Fruit fly (Drosophila melanogaster) whole organism, embryonic: ENCODE data around the gene CG15553.
A peak's percentile ranks its signal among the peaks of the same experiment; 100 is the strongest.

Experiments
- Bteb2 ChIP-seq: fragments of 200-800 bp; sonication (Bioruptor generic); optimal IDR thresholded peaks from 2 replicates; lab custom pipeline; 2016; ENCODE audit warnings: missing biosample characterization, missing genetic modification characterization
- CG10147 ChIP-seq: fragments of 200-800 bp; sonication (Bioruptor generic); optimal IDR thresholded peaks from 2 replicates; lab custom pipeline; 2019; ENCODE audit warnings: missing biosample characterization, mild to moderate bottlenecking, missing genetic modification characterization, moderate library complexity
- CG11398 ChIP-seq: fragments of 200-800 bp; sonication (Bioruptor generic); optimal IDR thresholded peaks from 2 replicates; lab custom pipeline; 2016; ENCODE audit warnings: missing biosample characterization, missing genetic modification characterization
- CG12071 ChIP-seq: fragments of 200-800 bp; sonication (Bioruptor generic); optimal IDR thresholded peaks from 3 replicates; lab custom pipeline; 2018; ENCODE audit warnings: missing biosample characterization, mild to moderate bottlenecking, missing genetic modification characterization
- CG13123 ChIP-seq: fragments of 200-800 bp; sonication (Bioruptor generic); optimal IDR thresholded peaks from 2 replicates; lab custom pipeline; 2016; ENCODE audit warnings: missing biosample characterization, missing genetic modification characterization
- CG13775 ChIP-seq: fragments of 200-800 bp; sonication (Bioruptor generic); optimal IDR thresholded peaks from 3 replicates; lab custom pipeline; 2017; ENCODE audit warnings: missing biosample characterization, mild to moderate bottlenecking, missing genetic modification characterization
- CG15011 ChIP-seq: fragments of 200-800 bp; sonication (Bioruptor generic); optimal IDR thresholded peaks from 3 replicates; lab custom pipeline; 2018; ENCODE audit warnings: missing biosample characterization, mild to moderate bottlenecking, missing genetic modification characterization
- CG15479 ChIP-seq: fragments of 200-800 bp; sonication (Bioruptor generic); optimal IDR thresholded peaks from 3 replicates; lab custom pipeline; 2019; ENCODE audit warnings: missing biosample characterization, mild to moderate bottlenecking, missing genetic modification characterization, moderate library complexity
- CG15514 ChIP-seq: fragments of 200-800 bp; sonication (Bioruptor generic); optimal IDR thresholded peaks from 3 replicates; lab custom pipeline; 2017; ENCODE audit warnings: missing biosample characterization, missing genetic modification characterization, mild to moderate bottlenecking, moderate library complexity, missing genetic modification reagents
- CG2889 ChIP-seq: fragments of 200-800 bp; sonication (Bioruptor generic); IDR thresholded peaks from 3 replicates; pipeline ENCODE4 v1.3.6; 2022; ENCODE audit warnings: missing biosample characterization, missing genetic modification characterization
- CG31224 ChIP-seq: fragments of 200-800 bp; sonication (Bioruptor generic); IDR thresholded peaks from 2 replicates; pipeline ENCODE4 v1.3.6; 2022; ENCODE audit warnings: missing biosample characterization, missing genetic modification characterization
- CG3163 ChIP-seq: fragments of 200-800 bp; sonication (Bioruptor generic); optimal IDR thresholded peaks from 3 replicates; lab custom pipeline; 2016; ENCODE audit warnings: missing biosample characterization, missing genetic modification characterization
- CG3995 ChIP-seq: fragments of 200-800 bp; sonication (Bioruptor generic); optimal IDR thresholded peaks from 3 replicates; lab custom pipeline; 2016; ENCODE audit warnings: missing biosample characterization, missing genetic modification characterization
- CG4707 ChIP-seq: fragments of 200-800 bp; sonication (Bioruptor generic); optimal IDR thresholded peaks from 2 replicates; lab custom pipeline; 2018; ENCODE audit warnings: missing biosample characterization, mild to moderate bottlenecking, missing genetic modification characterization, moderate library complexity
- CG6654 ChIP-seq: fragments of 200-800 bp; sonication (Bioruptor generic); optimal IDR thresholded peaks from 2 replicates; lab custom pipeline; 2017; ENCODE audit warnings: missing biosample characterization, mild to moderate bottlenecking, missing genetic modification characterization
- CG6813 ChIP-seq: fragments of 200-800 bp; sonication (Bioruptor generic); optimal IDR thresholded peaks from 2 replicates; lab custom pipeline; 2017; ENCODE audit warnings: missing biosample characterization, missing genetic modification characterization, mild to moderate bottlenecking, moderate library complexity, missing genetic modification reagents
- CG7839 ChIP-seq: fragments of 200-800 bp; sonication (Bioruptor generic); optimal IDR thresholded peaks from 3 replicates; lab custom pipeline; 2018; ENCODE audit warnings: missing biosample characterization, mild to moderate bottlenecking, missing genetic modification characterization, moderate library complexity
- CG7987 ChIP-seq: fragments of 200-800 bp; sonication (Bioruptor generic); optimal IDR thresholded peaks from 2 replicates; lab custom pipeline; 2018; ENCODE audit warnings: missing biosample characterization, mild to moderate bottlenecking, missing genetic modification characterization, moderate library complexity
- CG8359 ChIP-seq: fragments of 200-800 bp; sonication (Bioruptor generic); optimal IDR thresholded peaks from 2 replicates; lab custom pipeline; 2017; ENCODE audit warnings: missing biosample characterization, mild to moderate bottlenecking, missing genetic modification characterization, borderline replicate concordance
- Doc3 ChIP-seq: fragments of 200-800 bp; sonication (Bioruptor generic); IDR thresholded peaks from 3 replicates; pipeline ENCODE4 v1.3.6; 2022; ENCODE audit warnings: missing biosample characterization, missing genetic modification characterization; ENCODE audit not compliant: partially characterized antibody
- Dref ChIP-seq: fragments of 200-800 bp; sonication (Bioruptor generic); IDR thresholded peaks from 2 replicates; pipeline ENCODE4 v1.3.6; 2022; ENCODE audit warnings: missing biosample characterization, missing genetic modification characterization
- H15 ChIP-seq: fragments of 200-800 bp; sonication (Bioruptor generic); IDR thresholded peaks from 3 replicates; pipeline ENCODE4 v1.3.6; 2022; ENCODE audit warnings: missing biosample characterization, missing genetic modification characterization
- HLH4C ChIP-seq: fragments of 200-800 bp; sonication (Bioruptor generic); IDR thresholded peaks from 3 replicates; pipeline ENCODE4 v1.3.6; 2022; ENCODE audit warnings: missing biosample characterization, missing genetic modification characterization; ENCODE audit not compliant: partially characterized antibody
- Max ChIP-seq: fragments of 200-800 bp; sonication (Bioruptor generic); optimal IDR thresholded peaks from 2 replicates; lab custom pipeline; 2016; ENCODE audit warnings: missing biosample characterization, mild to moderate bottlenecking, missing genetic modification characterization
- Myb ChIP-seq: fragments of 200-800 bp; sonication (Bioruptor generic); optimal IDR thresholded peaks from 2 replicates; lab custom pipeline; 2016; ENCODE audit warnings: missing biosample characterization, missing genetic modification characterization
- Ravus ChIP-seq: fragments of 200-800 bp; sonication (Bioruptor generic); IDR thresholded peaks from 2 replicates; pipeline ENCODE4 v1.3.6; 2022; ENCODE audit warnings: missing biosample characterization, missing genetic modification characterization
- Spps ChIP-seq: fragments of 200-800 bp; sonication (Bioruptor generic); optimal IDR thresholded peaks from 2 replicates; lab custom pipeline; 2018; ENCODE audit warnings: missing biosample characterization, mild to moderate bottlenecking, missing genetic modification characterization
- Ssrp ChIP-seq: fragments of 200-800 bp; sonication (Bioruptor generic); optimal IDR thresholded peaks from 2 replicates; lab custom pipeline; 2018; ENCODE audit warnings: missing biosample characterization, mild to moderate bottlenecking, missing genetic modification characterization, moderate library complexity
- Xbp1 ChIP-seq: fragments of 200-800 bp; sonication (Bioruptor generic); optimal IDR thresholded peaks from 3 replicates; lab custom pipeline; 2016; ENCODE audit warnings: missing biosample characterization, mild to moderate bottlenecking, missing genetic modification characterization
- bowl ChIP-seq: fragments of 200-800 bp; sonication (Bioruptor generic); IDR thresholded peaks from 2 replicates; pipeline ENCODE4 v1.3.6; 2022; ENCODE audit warnings: missing biosample characterization, missing genetic modification characterization
- chinmo ChIP-seq: fragments of 200-800 bp; sonication (Bioruptor generic); IDR thresholded peaks from 4 replicates; pipeline ENCODE4 v1.3.6; 2022; ENCODE audit warnings: missing biosample characterization, missing genetic modification characterization; ENCODE audit not compliant: partially characterized antibody
- corto ChIP-seq: fragments of 200-800 bp; sonication (Bioruptor generic); optimal IDR thresholded peaks from 2 replicates; lab custom pipeline; 2016; ENCODE audit warnings: missing biosample characterization, mild to moderate bottlenecking, missing genetic modification characterization, moderate library complexity
- crol ChIP-seq: fragments of 200-800 bp; sonication (Bioruptor generic); IDR thresholded peaks from 2 replicates; pipeline ENCODE4 v1.3.6; 2022; ENCODE audit warnings: missing biosample characterization, missing genetic modification characterization
- disco-r ChIP-seq: fragments of 200-800 bp; sonication (Bioruptor generic); optimal IDR thresholded peaks from 2 replicates; lab custom pipeline; 2016; ENCODE audit warnings: missing biosample characterization, missing genetic modification characterization
- h ChIP-seq: fragments of >200 bp; optimal IDR thresholded peaks from 2 replicates; lab custom pipeline; 2017
- hkb ChIP-seq, 2 experiments: fragments of 200-800 bp in 1 of 2; fragments of >200 bp in 1 of 2; sonication (Bioruptor generic) in 1 of 2; IDR thresholded peaks in 1 of 2; optimal IDR thresholded peaks in 1 of 2; 2 replicates each; pipeline versions ENCODE4 v1.3.6 to Lab custom; 2017 to 2022; ENCODE audit warnings: missing biosample characterization in 1 of 2, missing genetic modification characterization in 1 of 2
- klu ChIP-seq: fragments of 200-800 bp; sonication (Bioruptor generic); IDR thresholded peaks from 2 replicates; pipeline ENCODE4 v1.3.6; 2022; ENCODE audit warnings: missing biosample characterization, missing genetic modification characterization
- knrl ChIP-seq: fragments of 200-800 bp; sonication (Bioruptor generic); IDR thresholded peaks from 3 replicates; pipeline ENCODE4 v1.3.6; 2022; ENCODE audit warnings: missing biosample characterization, missing genetic modification characterization; ENCODE audit not compliant: partially characterized antibody
- mld ChIP-seq: fragments of 200-800 bp; sonication (Bioruptor generic); IDR thresholded peaks from 3 replicates; pipeline ENCODE4 v1.3.6; 2022; ENCODE audit warnings: missing biosample characterization, missing genetic modification characterization; ENCODE audit not compliant: partially characterized antibody
- onecut ChIP-seq: fragments of 200-800 bp; sonication (Bioruptor generic); IDR thresholded peaks from 2 replicates; pipeline ENCODE4 v1.3.6; 2022; ENCODE audit warnings: missing biosample characterization, missing genetic modification characterization
- pan ChIP-seq, 4 experiments: fragments of >200 bp in 3 of 4; fragments of 200-800 bp in 1 of 4; sonication (Bioruptor generic) in 1 of 4; optimal IDR thresholded peaks in 3 of 4; IDR thresholded peaks in 1 of 4; 2 replicates each; pipeline versions ENCODE4 v1.3.6 to Lab custom; 2017 to 2022; ENCODE audit warnings: missing biosample characterization in 2 of 4, missing genetic modification characterization in 2 of 4, mixed read lengths in 1 of 4
- pzg ChIP-seq: fragments of 200-800 bp; sonication (Bioruptor generic); optimal IDR thresholded peaks from 3 replicates; lab custom pipeline; 2018; ENCODE audit warnings: missing biosample characterization, mild to moderate bottlenecking, missing genetic modification characterization, moderate library complexity
- sens-2 ChIP-seq: fragments of 200-800 bp; sonication (Bioruptor generic); IDR thresholded peaks from 2 replicates; pipeline ENCODE4 v1.3.6; 2022; ENCODE audit warnings: missing biosample characterization, missing genetic modification characterization
- slou ChIP-seq: fragments of 200-800 bp; sonication (Bioruptor generic); optimal IDR thresholded peaks from 3 replicates; lab custom pipeline; 2016; ENCODE audit warnings: missing biosample characterization, missing genetic modification characterization
- sug ChIP-seq: fragments of 200-800 bp; optimal IDR thresholded peaks from 2 replicates; lab custom pipeline; 2019; ENCODE audit warnings: missing biosample characterization, mild to moderate bottlenecking, missing genetic modification characterization, moderate library complexity
- trh ChIP-seq: fragments of 200-800 bp; sonication (Bioruptor generic); optimal IDR thresholded peaks from 2 replicates; lab custom pipeline; 2016; ENCODE audit warnings: missing biosample characterization, missing genetic modification characterization
- vfl ChIP-seq: fragments of 200-800 bp; sonication (Bioruptor generic); optimal IDR thresholded peaks from 2 replicates; lab custom pipeline; 2016; ENCODE audit warnings: missing biosample characterization, missing genetic modification characterization
- wek ChIP-seq: fragments of 200-800 bp; sonication (Bioruptor generic); optimal IDR thresholded peaks from 3 replicates; lab custom pipeline; 2018; ENCODE audit warnings: missing biosample characterization, mild to moderate bottlenecking, missing genetic modification characterization, moderate library complexity
- wor ChIP-seq: fragments of 200-800 bp; sonication (Bioruptor generic); IDR thresholded peaks from 2 replicates; pipeline ENCODE4 v1.3.6; 2022; ENCODE audit warnings: missing biosample characterization, missing genetic modification characterization
- zfh2 ChIP-seq: fragments of 200-800 bp; sonication (Bioruptor generic); optimal IDR thresholded peaks from 2 replicates; lab custom pipeline; 2016; ENCODE audit warnings: missing biosample characterization, missing genetic modification characterization

Gene CG15553

dm6 chr3R:31086394-31086793, 14.6 kb downstream of the CG15553 start (continued):
- no peak for TF ChIP-seq wek (GFP tag; lab: Kevin White, UChicago)
- no peak for TF ChIP-seq Ssrp (tag; lab: Kevin White, UChicago)
- no peak for TF ChIP-seq CG6654 (GFP tag; lab: Kevin White, UChicago)
- TF ChIP-seq CG3995 = no peak
- no peak for TF ChIP-seq CG6813
- TF ChIP-seq CG7987 = no peak
- TF ChIP-seq H15 (GFP tag; lab: Robert Waterston, UW) = no peak
- no peak for TF ChIP-seq Ravus (GFP tag; lab: Robert Waterston, UW)
- TF ChIP-seq Spps = no peak
- no peak for TF ChIP-seq bowl (GFP tag; lab: Robert Waterston, UW)
- no peak for TF ChIP-seq CG11398 (GFP tag; lab: Kevin White, UChicago)
- TF ChIP-seq pan (optimal IDR thresholded peaks at IDR 0.05; lab: Kevin White, UChicago) = no peak
- no peak for TF ChIP-seq pan (GFP tag; optimal IDR thresholded peaks at IDR 0.05 in 1 of 2, IDR thresholded peaks at IDR 0.05 in 1 of 2)
- no peak for TF ChIP-seq CG4707 (GFP tag; lab: Kevin White, UChicago)
- no peak for TF ChIP-seq wor (GFP tag; lab: Robert Waterston, UW)
- no peak for TF ChIP-seq disco-r (GFP tag; lab: Kevin White, UChicago)
- TF ChIP-seq CG13123 (GFP tag; lab: Kevin White, UChicago) = no peak
- no peak for TF ChIP-seq Max (GFP tag; lab: Kevin White, UChicago)
- TF ChIP-seq pzg (GFP tag; lab: Kevin White, UChicago) = no peak
- TF ChIP-seq CG15514 = no peak
- TF ChIP-seq sens-2 = no peak
- TF ChIP-seq chinmo (GFP tag; lab: Robert Waterston, UW) = no peak
- no peak for TF ChIP-seq h (lab: Kevin White, UChicago)
- TF ChIP-seq hkb (optimal IDR thresholded peaks at IDR 0.05; lab: Kevin White, UChicago) = no peak
- no peak for TF ChIP-seq hkb (GFP tag; IDR thresholded peaks at IDR 0.05; lab: Robert Waterston, UW)
- TF ChIP-seq CG12071 (GFP tag; lab: Kevin White, UChicago) = no peak
- TF ChIP-seq CG15479 = no peak
- no peak for TF ChIP-seq Dref
- TF ChIP-seq zfh2 (GFP tag; lab: Kevin White, UChicago) = no peak
- TF ChIP-seq trh (GFP tag; lab: Kevin White, UChicago) = no peak
- no peak for TF ChIP-seq corto (GFP tag; lab: Kevin White, UChicago)
- no peak for TF ChIP-seq HLH4C (GFP tag; lab: Robert Waterston, UW)
- TF ChIP-seq Doc3 (GFP tag; lab: Robert Waterston, UW) = no peak
- TF ChIP-seq slou = no peak
- TF ChIP-seq CG31224 (GFP tag; lab: Robert Waterston, UW) = no peak
- no peak for TF ChIP-seq CG10147 (GFP tag; lab: Kevin White, UChicago)
- no peak for TF ChIP-seq Bteb2 (GFP tag; lab: Kevin White, UChicago)
- TF ChIP-seq CG15011 = no peak
- TF ChIP-seq CG3163 = peak; percentile 5
- TF ChIP-seq CG8359 (GFP tag; lab: Kevin White, UChicago) = no peak
- TF ChIP-seq knrl (GFP tag; lab: Robert Waterston, UW) = no peak
- no peak for TF ChIP-seq sug
- TF ChIP-seq Myb = peak; percentile 14
- TF ChIP-seq CG13775 = peak; percentile 41
- TF ChIP-seq CG7839 (tag; lab: Kevin White, UChicago) = no peak
- peak; percentile 1 for TF ChIP-seq Xbp1
- no peak for TF ChIP-seq mld
- TF ChIP-seq onecut = no peak
- peak; percentile 98 for TF ChIP-seq crol (GFP tag; lab: Robert Waterston, UW)
- TF ChIP-seq CG2889 = no peak
- TF ChIP-seq klu = 0 out of 2 replicates have a peak, but pooled peaks have one; percentile 27
- TF ChIP-seq vfl (GFP tag; lab: Kevin White, UChicago) = no peak
